Fruit fly (Drosophila melanogaster) whole organism, pupa: ENCODE measurements around the gene CG14100.

ENCODE experiments used
- CG12605 ChIP-seq: fragments of 200-800 bp; sonication (Bioruptor generic); IDR thresholded peaks from 2 replicates; pipeline ENCODE4 v1.3.6; 2022; ENCODE audit warnings: missing biosample characterization, missing genetic modification characterization
- CG4496 ChIP-seq: fragments of 200-800 bp; sonication (Bioruptor generic); IDR thresholded peaks from 3 replicates; pipeline ENCODE4 v1.3.6; 2022; ENCODE audit warnings: missing biosample characterization, missing genetic modification characterization
- CG8301 ChIP-seq: fragments of 200-800 bp; sonication (Bioruptor generic); optimal IDR thresholded peaks from 2 replicates; lab custom pipeline; 2018; ENCODE audit warnings: missing biosample characterization, mild to moderate bottlenecking, missing genetic modification characterization
- CG9948 ChIP-seq: fragments of 200-800 bp; sonication (Bioruptor generic); optimal IDR thresholded peaks from 2 replicates; lab custom pipeline; 2018; ENCODE audit warnings: missing biosample characterization, mild to moderate bottlenecking, missing genetic modification characterization, moderate library complexity
- Pif1B ChIP-seq: fragments of 200-800 bp; sonication (Bioruptor generic); optimal IDR thresholded peaks from 3 replicates; lab custom pipeline; 2016; ENCODE audit warnings: missing biosample characterization, missing genetic modification characterization
- Snoo ChIP-seq: fragments of 200-800 bp; sonication (Bioruptor generic); optimal IDR thresholded peaks from 3 replicates; lab custom pipeline; 2017; ENCODE audit warnings: missing biosample characterization, mild to moderate bottlenecking, missing genetic modification characterization, inconsistent platforms
- fd96Ca ChIP-seq: fragments of 200-800 bp; sonication (Bioruptor generic); IDR thresholded peaks from 3 replicates; pipeline ENCODE4 v1.3.6; 2022; ENCODE audit warnings: missing biosample characterization, missing genetic modification characterization

dm6 chr3L:19579346-19579745, 11.0 kb downstream of the CG14100 start:
- TF ChIP-seq CG8301 (tag; lab: Kevin White, UChicago) (no peak), Pif1B (no peak), CG4496 (GFP tag; lab: Robert Waterston, UW) (no peak), CG12605 (GFP tag; lab: Robert Waterston, UW) (no peak), CG9948 (tag; lab: Kevin White, UChicago) (no peak), Snoo (tag; lab: Kevin White, UChicago) (no peak), fd96Ca (GFP tag; lab: Robert Waterston, UW) (no peak)
